Fruit fly (Drosophila melanogaster): ENCODE measurements around the gene sstn.

dm6 chr3L:15089887-15090679, 4.4 kb downstream of the sstn start:
- no peak for TF ChIP-seq ttk (optimal IDR thresholded peaks at IDR 0.05)
- TF ChIP-seq psq (optimal IDR thresholded peaks at IDR 0.05), result no peak
